Fruit fly (Drosophila melanogaster) whole organism, prepupa: ENCODE measurements around the gene galla-2.
A peak's percentile ranks its signal among the peaks of the same experiment; 100 is the strongest.

Source experiments
- Blimp-1 ChIP-seq: fragments of 200-800 bp; sonication (Bioruptor generic); optimal IDR thresholded peaks from 3 replicates; lab custom pipeline; 2017; ENCODE audit warnings: missing biosample characterization, missing genetic modification characterization, mild to moderate bottlenecking, moderate library complexity, missing genetic modification reagents
- CG10631 ChIP-seq: fragments of 200-800 bp; sonication (Bioruptor generic); optimal IDR thresholded peaks from 2 replicates; lab custom pipeline; 2016; ENCODE audit warnings: missing biosample characterization, missing genetic modification characterization
- CG10669 ChIP-seq: fragments of 200-800 bp; sonication (Bioruptor generic); optimal IDR thresholded peaks from 3 replicates; lab custom pipeline; 2018; ENCODE audit warnings: missing biosample characterization, mild to moderate bottlenecking, missing genetic modification characterization, moderate library complexity
- CG11294 ChIP-seq: fragments of 200-800 bp; sonication (Bioruptor generic); IDR thresholded peaks from 2 replicates; pipeline ENCODE4 v1.3.6; 2022; ENCODE audit warnings: missing biosample characterization, missing genetic modification characterization
- CG11762 ChIP-seq: fragments of 200-800 bp; sonication (Bioruptor generic); optimal IDR thresholded peaks from 3 replicates; lab custom pipeline; 2016; ENCODE audit warnings: missing biosample characterization, missing genetic modification characterization; ENCODE audit not compliant: insufficient read depth
- CG15336 ChIP-seq: fragments of 200-800 bp; sonication (Bioruptor generic); IDR thresholded peaks from 2 replicates; pipeline ENCODE4 v1.3.6; 2022; ENCODE audit warnings: missing biosample characterization, missing genetic modification characterization
- CG1621 ChIP-seq: fragments of 200-800 bp; sonication (Bioruptor generic); optimal IDR thresholded peaks from 3 replicates; lab custom pipeline; 2018; ENCODE audit warnings: missing biosample characterization, mild to moderate bottlenecking, missing genetic modification characterization
- CG16779 ChIP-seq: fragments of 200-800 bp; sonication (Bioruptor generic); optimal IDR thresholded peaks from 3 replicates; lab custom pipeline; 2017; ENCODE audit warnings: missing biosample characterization, mild to moderate bottlenecking, missing genetic modification characterization
- CG3032 ChIP-seq: fragments of 200-800 bp; optimal IDR thresholded peaks from 2 replicates; lab custom pipeline; 2019; ENCODE audit warnings: missing biosample characterization, mild to moderate bottlenecking, missing genetic modification characterization, moderate library complexity
- CG32006 ChIP-seq: fragments of 200-800 bp; sonication (Bioruptor generic); optimal IDR thresholded peaks from 3 replicates; lab custom pipeline; 2017; ENCODE audit warnings: missing biosample characterization, mild to moderate bottlenecking, missing genetic modification characterization
- CG34406 ChIP-seq: fragments of 200-800 bp; sonication (Bioruptor generic); optimal IDR thresholded peaks from 3 replicates; lab custom pipeline; 2016; ENCODE audit warnings: missing biosample characterization, missing genetic modification characterization
- CG3919 ChIP-seq: fragments of 200-800 bp; sonication (Bioruptor generic); optimal IDR thresholded peaks from 3 replicates; lab custom pipeline; 2016; ENCODE audit warnings: missing biosample characterization, missing genetic modification characterization
- CG4318 ChIP-seq: fragments of 200-800 bp; sonication (Bioruptor generic); optimal IDR thresholded peaks from 3 replicates; lab custom pipeline; 2017; ENCODE audit warnings: missing biosample characterization, mild to moderate bottlenecking, missing genetic modification characterization
- CG6163 ChIP-seq: fragments of 200-800 bp; sonication (Bioruptor generic); IDR thresholded peaks from 3 replicates; pipeline ENCODE4 v1.3.6; 2022; ENCODE audit warnings: missing biosample characterization, missing genetic modification characterization
- CG6276 ChIP-seq: fragments of 200-800 bp; sonication (Bioruptor generic); optimal IDR thresholded peaks from 2 replicates; lab custom pipeline; 2017; ENCODE audit warnings: missing biosample characterization, mild to moderate bottlenecking, missing genetic modification characterization
- CG6792 ChIP-seq: fragments of 200-800 bp; sonication (Bioruptor generic); optimal IDR thresholded peaks from 3 replicates; lab custom pipeline; 2016; ENCODE audit warnings: missing biosample characterization, missing genetic modification characterization
- CG6808 ChIP-seq: fragments of 200-800 bp; sonication (Bioruptor generic); optimal IDR thresholded peaks from 3 replicates; lab custom pipeline; 2017; ENCODE audit warnings: missing biosample characterization, missing genetic modification characterization, mild to moderate bottlenecking, moderate library complexity, missing genetic modification reagents
- CG6854 ChIP-seq: fragments of 200-800 bp; sonication (Bioruptor generic); optimal IDR thresholded peaks from 2 replicates; lab custom pipeline; 2017; ENCODE audit warnings: missing biosample characterization, mild to moderate bottlenecking, missing genetic modification characterization
- CG7368 ChIP-seq: fragments of 200-800 bp; sonication (Bioruptor generic); optimal IDR thresholded peaks from 3 replicates; lab custom pipeline; 2016; ENCODE audit warnings: missing biosample characterization, missing genetic modification characterization
- CG8632 ChIP-seq: fragments of 200-800 bp; sonication (Bioruptor generic); optimal IDR thresholded peaks from 3 replicates; lab custom pipeline; 2016; ENCODE audit warnings: missing biosample characterization, missing genetic modification characterization
- CG9139 ChIP-seq: fragments of 200-800 bp; sonication (Bioruptor generic); optimal IDR thresholded peaks from 3 replicates; lab custom pipeline; 2017; ENCODE audit warnings: missing biosample characterization, mild to moderate bottlenecking, missing genetic modification characterization
- Eip75B ChIP-seq: fragments of 200-800 bp; sonication (Bioruptor generic); optimal IDR thresholded peaks from 3 replicates; lab custom pipeline; 2016; ENCODE audit warnings: missing biosample characterization, missing genetic modification characterization
- Eip78C ChIP-seq: fragments of 200-800 bp; sonication (Bioruptor generic); peaks from one replicate; lab custom pipeline; 2016; ENCODE audit warnings: missing biosample characterization, missing genetic modification characterization
- Eip93F ChIP-seq: fragments of 200-800 bp; sonication (Bioruptor generic); optimal IDR thresholded peaks from 2 replicates; lab custom pipeline; 2016; ENCODE audit warnings: missing biosample characterization, mild to moderate bottlenecking, missing genetic modification characterization
- Ets21C ChIP-seq: fragments of 200-800 bp; sonication (Bioruptor generic); optimal IDR thresholded peaks from 3 replicates; lab custom pipeline; 2016; ENCODE audit warnings: missing biosample characterization, missing genetic modification characterization
- Ets96B ChIP-seq: fragments of 200-800 bp; optimal IDR thresholded peaks from 2 replicates; lab custom pipeline; 2019; ENCODE audit warnings: missing biosample characterization, mild to moderate bottlenecking, missing genetic modification characterization, moderate library complexity
- Gug ChIP-seq: fragments of 200-800 bp; sonication (Bioruptor generic); IDR thresholded peaks from 2 replicates; pipeline ENCODE4 v1.3.6; 2022; ENCODE audit warnings: missing biosample characterization, missing genetic modification characterization
- Hr4 ChIP-seq: fragments of 200-800 bp; sonication (Bioruptor generic); optimal IDR thresholded peaks from 3 replicates; lab custom pipeline; 2016; ENCODE audit warnings: missing biosample characterization, missing genetic modification characterization
- Lpt ChIP-seq: fragments of 200-800 bp; sonication (Bioruptor generic); optimal IDR thresholded peaks from 3 replicates; lab custom pipeline; 2016; ENCODE audit warnings: missing biosample characterization, missing genetic modification characterization
- Met ChIP-seq: fragments of 200-800 bp; sonication (Bioruptor generic); optimal IDR thresholded peaks from 3 replicates; lab custom pipeline; 2016; ENCODE audit warnings: missing biosample characterization, missing genetic modification characterization
- Smox ChIP-seq: fragments of 200-800 bp; sonication (Bioruptor generic); optimal IDR thresholded peaks from 3 replicates; lab custom pipeline; 2016; ENCODE audit warnings: missing biosample characterization, missing genetic modification characterization
- Sox102F ChIP-seq: fragments of 200-800 bp; sonication (Bioruptor generic); optimal IDR thresholded peaks from 2 replicates; lab custom pipeline; 2016; ENCODE audit warnings: missing biosample characterization, mild to moderate bottlenecking, missing genetic modification characterization
- Sox14 ChIP-seq: fragments of 200-800 bp; sonication (Bioruptor generic); optimal IDR thresholded peaks from 3 replicates; lab custom pipeline; 2016; ENCODE audit warnings: missing biosample characterization, missing genetic modification characterization
- Sox15 ChIP-seq: fragments of 200-800 bp; sonication (Bioruptor generic); optimal IDR thresholded peaks from 3 replicates; lab custom pipeline; 2016; ENCODE audit warnings: missing biosample characterization, missing genetic modification characterization
- achi ChIP-seq: fragments of 200-800 bp; sonication (Bioruptor generic); optimal IDR thresholded peaks from 3 replicates; lab custom pipeline; 2016; ENCODE audit warnings: missing biosample characterization, missing genetic modification characterization
- dac ChIP-seq: fragments of 200-800 bp; sonication (Bioruptor generic); optimal IDR thresholded peaks from 2 replicates; lab custom pipeline; 2017; ENCODE audit warnings: missing biosample characterization, mild to moderate bottlenecking, missing genetic modification characterization
- dsx ChIP-seq: fragments of 200-800 bp; optimal IDR thresholded peaks from 3 replicates; lab custom pipeline; 2019; ENCODE audit warnings: missing biosample characterization, mild to moderate bottlenecking, missing genetic modification characterization, moderate library complexity; ENCODE audit not compliant: poor library complexity, severe bottlenecking
- eg ChIP-seq: fragments of 200-800 bp; sonication (Bioruptor generic); IDR thresholded peaks from 3 replicates; pipeline ENCODE4 v1.3.6; 2022; ENCODE audit warnings: missing biosample characterization, missing genetic modification characterization
- esn ChIP-seq: fragments of 200-800 bp; sonication (Bioruptor generic); optimal IDR thresholded peaks from 2 replicates; lab custom pipeline; 2016; ENCODE audit warnings: missing biosample characterization, mild to moderate bottlenecking, missing genetic modification characterization, moderate library complexity
- fd59A ChIP-seq: fragments of 200-800 bp; sonication (Bioruptor generic); optimal IDR thresholded peaks from 2 replicates; lab custom pipeline; 2017; ENCODE audit warnings: missing biosample characterization, mild to moderate bottlenecking, missing genetic modification characterization, missing genetic modification reagents
- fkh ChIP-seq: fragments of 200-800 bp; sonication (Bioruptor generic); optimal IDR thresholded peaks from 3 replicates; lab custom pipeline; 2017; ENCODE audit warnings: missing biosample characterization, mild to moderate bottlenecking, missing genetic modification characterization, moderate library complexity
- lz ChIP-seq: fragments of 200-800 bp; sonication (Bioruptor generic); optimal IDR thresholded peaks from 3 replicates; lab custom pipeline; 2016; ENCODE audit warnings: missing biosample characterization, missing genetic modification characterization
- salr ChIP-seq, 2 experiments: fragments of 200-800 bp; sonication (Bioruptor generic); optimal IDR thresholded peaks; 3 replicates each; lab custom pipeline; 2016 to 2018; ENCODE audit warnings: missing biosample characterization in 2 of 2, missing genetic modification characterization in 2 of 2, mild to moderate bottlenecking in 1 of 2
- ss ChIP-seq, 2 experiments: fragments of 200-800 bp; sonication (Bioruptor generic); optimal IDR thresholded peaks; 2 replicates in 1 of 2; 3 replicates in 1 of 2; lab custom pipeline; 2017 to 2018; ENCODE audit warnings: mild to moderate bottlenecking in 2 of 2, missing biosample characterization in 2 of 2, missing genetic modification characterization in 2 of 2, moderate library complexity in 1 of 2
- svp ChIP-seq: fragments of 200-800 bp; sonication (Bioruptor generic); peaks from one replicate; lab custom pipeline; 2016; ENCODE audit warnings: missing biosample characterization, missing genetic modification characterization
- topi ChIP-seq: fragments of 200-800 bp; sonication (Bioruptor generic); optimal IDR thresholded peaks from 3 replicates; lab custom pipeline; 2016; ENCODE audit warnings: missing biosample characterization, missing genetic modification characterization
- vri ChIP-seq: fragments of 200-800 bp; sonication (Bioruptor generic); optimal IDR thresholded peaks from 3 replicates; lab custom pipeline; 2016; ENCODE audit warnings: missing biosample characterization, mild to moderate bottlenecking, missing genetic modification characterization

The galla-2 gene

dm6 chr3L:10856534-10857030, 26.1 kb upstream of the galla-2 start (continued):
- TF ChIP-seq Lpt (GFP tag; lab: Kevin White, UChicago): peak; percentile 62
- TF ChIP-seq Ets21C: no peak
- no peak for TF ChIP-seq lz (GFP tag; lab: Kevin White, UChicago)
- TF ChIP-seq eg (GFP tag; lab: Robert Waterston, UW): peak; percentile 61; the same call in 2 of the 3 replicates
- TF ChIP-seq CG11294 (GFP tag; lab: Robert Waterston, UW): no peak
- peak; percentile 32 for TF ChIP-seq Eip75B (GFP tag; lab: Kevin White, UChicago)
- peak; percentile 59 for TF ChIP-seq Sox102F

- TF ChIP-seq CG11762 (GFP tag; lab: Kevin White, UChicago): peak; percentile 21
- no peak for TF ChIP-seq CG4318 (GFP tag; lab: Kevin White, UChicago)
- TF ChIP-seq Eip93F (GFP tag; lab: Kevin White, UChicago): peak; percentile 85
- peak; percentile 40 for TF ChIP-seq CG3919 (GFP tag; lab: Kevin White, UChicago)
- TF ChIP-seq Sox14: peak; percentile 74
- TF ChIP-seq CG16779 (tag; lab: Kevin White, UChicago): peak; percentile 31
- no peak for TF ChIP-seq Ets21C
- TF ChIP-seq Smox (GFP tag; lab: Kevin White, UChicago): peak; percentile 14
- peak; percentile 66 for TF ChIP-seq CG15336 (GFP tag; lab: Robert Waterston, UW)
- TF ChIP-seq svp (GFP tag; lab: Kevin White, UChicago): no peak
- TF ChIP-seq CG11294 (GFP tag; lab: Robert Waterston, UW): no peak; the same call in 1 of the 2 replicates
- TF ChIP-seq CG6276 (GFP tag; lab: Kevin White, UChicago): peak; percentile 18
- TF ChIP-seq CG6808 (GFP tag; lab: Kevin White, UChicago): peak; percentile 39
- no peak for TF ChIP-seq CG8632 (GFP tag; lab: Kevin White, UChicago)
- no peak for TF ChIP-seq Eip78C (GFP tag; lab: Kevin White, UChicago)
- TF ChIP-seq Lpt (GFP tag; lab: Kevin White, UChicago): peak; percentile 18
- peak; percentile 61 for TF ChIP-seq CG9139
- peak; percentile 66 for TF ChIP-seq Met (GFP tag; lab: Kevin White, UChicago)
- TF ChIP-seq CG34406 (GFP tag; lab: Kevin White, UChicago): peak; percentile 34
- peak; percentile 37 for TF ChIP-seq lz (GFP tag; lab: Kevin White, UChicago)
- peak; percentile 32 for TF ChIP-seq esn (GFP tag; lab: Kevin White, UChicago)
- TF ChIP-seq CG10669: peak; percentile 0
- TF ChIP-seq fd59A (GFP tag; lab: Kevin White, UChicago): no peak
- TF ChIP-seq CG6792 (GFP tag; lab: Kevin White, UChicago): no peak
- TF ChIP-seq dsx (GFP tag; lab: Kevin White, UChicago): peak; percentile 61
- no peak for TF ChIP-seq Hr4 (GFP tag; lab: Kevin White, UChicago)
- TF ChIP-seq CG6854 (GFP tag; lab: Kevin White, UChicago): peak; percentile 25
- peak; percentile 38 for TF ChIP-seq Eip75B (GFP tag; lab: Kevin White, UChicago)
- TF ChIP-seq Gug: peak; percentile 17; the same call in 1 of the 2 replicates
- TF ChIP-seq dac (GFP tag; lab: Kevin White, UChicago): no peak
- peak; percentile 74 for TF ChIP-seq CG6163 (GFP tag; lab: Robert Waterston, UW)
- TF ChIP-seq vri (GFP tag; lab: Kevin White, UChicago): peak; percentile 37
- no peak for TF ChIP-seq CG32006 (GFP tag; lab: Kevin White, UChicago)
- no peak for TF ChIP-seq CG7368
- peak; percentile 2 for TF ChIP-seq Ets96B
- peak; percentile 93 for TF ChIP-seq fkh (GFP tag; lab: Kevin White, UChicago)
- TF ChIP-seq ss (GFP tag; optimal IDR thresholded peaks at IDR 0.05; lab: Kevin White, UChicago): peak; percentile 62 to 69
- TF ChIP-seq CG1621 (tag; lab: Kevin White, UChicago): peak; percentile 59
- peak; percentile 21 for TF ChIP-seq topi (GFP tag; lab: Kevin White, UChicago)
- TF ChIP-seq salr (GFP tag; optimal IDR thresholded peaks at IDR 0.05; lab: Kevin White, UChicago): peak in 1 of 2 experiments; percentile 31
- peak; percentile 64 for TF ChIP-seq eg (GFP tag; lab: Robert Waterston, UW)
- no peak for TF ChIP-seq Sox15 (GFP tag; lab: Kevin White, UChicago)
- TF ChIP-seq Sox102F: peak; percentile 61
- TF ChIP-seq CG3032 (tag; lab: Kevin White, UChicago): peak; percentile 24
- TF ChIP-seq achi (GFP tag; lab: Kevin White, UChicago): peak; percentile 25
- no peak for TF ChIP-seq CG10631 (GFP tag; lab: Kevin White, UChicago)
- TF ChIP-seq Blimp-1: peak; percentile 28
Observed at dm6 chr3L:10857515-10858023, 25.1 kb upstream of the galla-2 start.
